Fruit fly (Drosophila melanogaster): Measurements from ENCODE around the gene Acsx4.

Gene Acsx4

DNA sequence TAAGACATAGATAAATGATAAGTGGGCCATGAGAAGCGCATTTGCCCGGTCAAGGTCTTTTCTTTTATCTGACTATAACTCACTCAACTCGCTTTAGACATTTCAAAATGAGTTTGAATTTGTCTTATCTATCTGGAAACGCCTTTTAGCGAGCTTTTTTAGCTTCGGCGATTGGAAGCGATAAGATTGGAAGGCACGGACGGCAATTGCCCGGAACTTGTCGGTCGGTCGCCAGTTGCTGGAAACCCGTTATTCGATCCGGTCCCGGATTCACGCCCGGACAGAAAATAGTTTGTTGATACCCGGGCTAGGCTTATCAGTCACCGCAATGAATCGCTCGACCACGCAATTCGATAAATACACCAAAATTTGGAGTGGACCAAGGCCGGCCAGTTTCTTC lies at the start of gene Acsx4:
Acsx4 (plus strand) TSS at position 233 of the 400 bp plus-strand sequence.
- TF ChIP-seq CG14655 (GFP tag; optimal IDR thresholded peaks at IDR 0.05), result no peak
- TF ChIP-seq Pif1A (GFP tag; optimal IDR thresholded peaks at IDR 0.05), result no peak
- TF ChIP-seq CG13204 (GFP tag; optimal IDR thresholded peaks at IDR 0.05), result no peak
- no peak for TF ChIP-seq CG12605 (GFP tag; IDR thresholded peaks at IDR 0.05)
- TF ChIP-seq CG32121 (GFP tag; IDR thresholded peaks at IDR 0.05), result no peak
- no peak for TF ChIP-seq CG9948 (tag; optimal IDR thresholded peaks at IDR 0.05)
- TF ChIP-seq rn (GFP tag; IDR thresholded peaks at IDR 0.05), result no peak
- no peak for TF ChIP-seq CG4496 (GFP tag; IDR thresholded peaks at IDR 0.05)
- no peak for TF ChIP-seq CG8159 (tag; optimal IDR thresholded peaks at IDR 0.05)
- TF ChIP-seq Pif1B (GFP tag; optimal IDR thresholded peaks at IDR 0.05), result no peak
- no peak for TF ChIP-seq Ets98B (GFP tag; IDR thresholded peaks at IDR 0.05)

DNA sequence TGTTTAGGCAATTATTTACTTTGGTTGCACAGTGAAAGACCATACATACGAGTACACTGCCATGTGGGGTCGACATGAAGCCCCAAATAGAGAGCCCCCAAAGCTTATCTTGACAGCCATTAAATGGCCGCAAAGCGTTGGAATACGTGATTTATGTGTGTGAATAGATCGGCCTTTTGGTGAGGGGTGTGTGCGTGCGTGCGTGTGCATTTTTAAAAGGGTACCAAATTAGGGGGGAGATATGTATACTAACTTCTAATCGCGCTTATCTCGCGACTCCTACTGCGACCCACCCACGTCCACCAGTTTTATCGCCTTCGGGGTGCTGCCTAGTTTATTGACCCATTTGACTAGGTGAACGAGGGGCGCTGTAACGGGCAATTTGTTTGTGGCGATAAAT lies 40.4 kb upstream of the Acsx4 start:
- TF ChIP-seq CG15710 (tag; optimal IDR thresholded peaks at IDR 0.05) (no peak), CG8159 (tag; optimal IDR thresholded peaks at IDR 0.05) (no peak), rn (GFP tag; IDR thresholded peaks at IDR 0.05) (no peak), CG10348 (GFP tag; IDR thresholded peaks at IDR 0.05) (no peak), CG14655 (GFP tag; optimal IDR thresholded peaks at IDR 0.05) (no peak), CG12605 (GFP tag; IDR thresholded peaks at IDR 0.05) (no peak), CG34367 (tag; optimal IDR thresholded peaks at IDR 0.05) (no peak), fd96Ca (GFP tag; IDR thresholded peaks at IDR 0.05) (no peak), CG32121 (GFP tag; IDR thresholded peaks at IDR 0.05) (no peak)

DNA sequence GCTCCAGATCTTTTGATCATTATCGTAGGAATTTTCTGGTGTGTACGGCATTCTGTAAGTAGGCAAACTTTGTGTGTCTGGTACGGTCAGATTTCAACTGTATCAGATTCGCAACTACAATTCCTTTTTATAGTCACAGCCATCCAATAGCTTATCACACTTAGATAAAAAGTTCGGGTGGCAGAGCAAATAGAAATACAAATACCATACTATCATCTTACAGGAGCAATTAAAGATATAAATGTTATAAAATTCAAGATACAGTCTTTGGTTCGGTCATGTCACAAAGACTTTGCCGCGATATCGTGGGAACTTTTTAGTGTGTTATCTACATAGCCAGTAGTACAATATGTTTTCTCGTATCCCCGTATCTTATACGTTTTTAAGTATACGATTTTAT lies 10.2 kb upstream of the Acsx4 start, which contains the start of gene Acsx1L:
Acsx1L (minus strand) TSS at position 101 of the 400 bp plus-strand sequence.
- no peak for TF ChIP-seq Ets98B (GFP tag; IDR thresholded peaks at IDR 0.05)
- TF ChIP-seq CG14655 (GFP tag; optimal IDR thresholded peaks at IDR 0.05), result no peak
- no peak for TF ChIP-seq Pif1A (GFP tag; optimal IDR thresholded peaks at IDR 0.05)
- TF ChIP-seq D1 (tag; optimal IDR thresholded peaks at IDR 0.05), result no peak
- TF ChIP-seq gl (tag; optimal IDR thresholded peaks at IDR 0.05), result no peak
- no peak for TF ChIP-seq CG4496 (GFP tag; IDR thresholded peaks at IDR 0.05)
- TF ChIP-seq CG10348 (GFP tag; IDR thresholded peaks at IDR 0.05), result no peak
- TF ChIP-seq rn (GFP tag; IDR thresholded peaks at IDR 0.05), result no peak
- TF ChIP-seq CG8301 (tag; optimal IDR thresholded peaks at IDR 0.05), result no peak
- no peak for TF ChIP-seq fd96Ca (GFP tag; IDR thresholded peaks at IDR 0.05)
- no peak for TF ChIP-seq EcR (GFP tag; optimal IDR thresholded peaks at IDR 0.05)
- TF ChIP-seq CG8159 (tag; optimal IDR thresholded peaks at IDR 0.05), result no peak

DNA sequence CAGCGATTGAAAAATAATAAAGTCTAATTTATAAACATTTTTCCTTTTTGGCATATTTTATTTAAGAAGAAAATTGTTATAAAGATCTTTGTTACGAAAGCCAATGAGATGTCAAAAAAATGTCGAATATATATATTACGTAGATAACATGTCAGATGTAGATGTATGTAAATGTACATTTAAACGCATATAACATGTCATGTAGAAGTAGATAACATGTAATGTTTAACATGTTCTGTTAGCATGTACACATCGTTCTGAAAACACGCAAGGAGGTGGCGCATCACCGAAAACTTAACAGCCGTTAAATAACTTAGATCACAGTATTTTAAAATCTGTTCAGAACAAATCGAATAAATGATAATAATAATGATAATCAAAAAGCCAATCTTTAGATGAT lies 9.2 kb upstream of the Acsx4 start:
- TF ChIP-seq fd96Ca (GFP tag; IDR thresholded peaks at IDR 0.05) (no peak), CG4496 (GFP tag; IDR thresholded peaks at IDR 0.05) (no peak), Pif1A (GFP tag; optimal IDR thresholded peaks at IDR 0.05) (no peak), CG12605 (GFP tag; IDR thresholded peaks at IDR 0.05) (no peak), rn (GFP tag; IDR thresholded peaks at IDR 0.05) (no peak)

DNA sequence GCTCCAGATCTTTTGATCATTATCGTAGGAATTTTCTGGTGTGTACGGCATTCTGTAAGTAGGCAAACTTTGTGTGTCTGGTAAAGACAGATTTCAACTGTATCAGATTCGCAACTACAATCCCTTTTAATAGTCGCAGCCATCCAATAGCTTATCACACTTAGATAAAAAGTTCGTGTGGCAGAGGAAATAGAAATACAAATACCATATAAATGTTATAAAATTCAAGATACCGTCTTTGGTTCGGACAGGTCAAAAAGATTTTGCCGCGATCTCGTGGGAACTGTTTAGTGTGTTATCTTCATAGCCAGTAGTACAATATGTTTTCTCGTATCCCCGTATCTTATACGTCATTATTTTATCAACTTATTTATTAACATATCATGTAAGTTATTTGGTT lies 6.1 kb upstream of the Acsx4 start, which contains the start of gene Acsx1R:
Acsx1R (minus strand) TSS at position 101 of the 400 bp plus-strand sequence.
- no peak for TF ChIP-seq CG13204 (GFP tag; optimal IDR thresholded peaks at IDR 0.05)
- no peak for TF ChIP-seq CG8159 (tag; optimal IDR thresholded peaks at IDR 0.05)
- no peak for TF ChIP-seq EcR (GFP tag; optimal IDR thresholded peaks at IDR 0.05)
- no peak for TF ChIP-seq CG9948 (tag; optimal IDR thresholded peaks at IDR 0.05)
- TF ChIP-seq CG32121 (GFP tag; IDR thresholded peaks at IDR 0.05), result no peak
- no peak for TF ChIP-seq CG34367 (tag; optimal IDR thresholded peaks at IDR 0.05)
- TF ChIP-seq D1 (tag; optimal IDR thresholded peaks at IDR 0.05), result no peak
- TF ChIP-seq CG14655 (GFP tag; optimal IDR thresholded peaks at IDR 0.05), result no peak
- TF ChIP-seq CG8301 (tag; optimal IDR thresholded peaks at IDR 0.05), result no peak
- no peak for TF ChIP-seq rn (GFP tag; IDR thresholded peaks at IDR 0.05)
- no peak for TF ChIP-seq gl (tag; optimal IDR thresholded peaks at IDR 0.05)
- TF ChIP-seq CG15710 (tag; optimal IDR thresholded peaks at IDR 0.05), result no peak
- TF ChIP-seq Snoo (tag; optimal IDR thresholded peaks at IDR 0.05), result no peak

DNA sequence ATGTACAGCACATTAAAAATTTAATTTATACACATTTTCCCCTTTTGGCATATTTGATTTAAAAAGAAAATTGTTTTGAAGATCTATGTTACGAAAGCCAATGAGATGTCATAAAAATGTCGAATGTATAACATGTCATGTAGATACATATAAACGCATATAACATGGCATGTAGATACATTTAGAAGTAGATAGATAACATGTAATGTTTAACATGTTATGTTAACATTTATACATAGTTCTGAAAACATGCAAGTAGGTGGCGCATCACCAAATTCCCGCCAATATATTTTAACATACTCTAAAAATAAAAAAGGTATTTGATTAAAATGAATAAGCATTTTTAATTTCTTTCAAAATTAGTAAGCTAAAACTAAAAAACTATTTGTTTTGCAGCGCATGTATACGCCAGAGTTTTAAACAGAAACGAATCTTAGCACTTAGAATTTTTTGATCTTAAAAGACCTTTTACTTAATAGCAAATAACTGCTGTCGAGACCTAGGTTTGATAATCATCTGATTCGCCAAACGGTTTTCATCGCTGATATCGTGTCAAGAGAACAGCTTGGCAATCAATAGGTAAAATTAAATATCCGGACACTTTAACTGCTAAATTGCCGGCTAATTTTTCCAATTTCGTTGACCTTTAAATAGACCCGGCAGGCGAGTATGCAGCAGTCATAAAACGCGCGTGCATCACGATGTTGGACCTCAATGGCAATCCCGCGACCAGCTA lies 5.1 kb upstream of the Acsx4 start, which contains the start of gene Acsx2:
Acsx2 (plus strand) TSS at position 686 of the 736 bp plus-strand sequence.
- no peak for TF ChIP-seq fd96Ca (GFP tag; IDR thresholded peaks at IDR 0.05)
- TF ChIP-seq Pif1B (GFP tag; optimal IDR thresholded peaks at IDR 0.05), result no peak
- no peak for TF ChIP-seq CG8301 (tag; optimal IDR thresholded peaks at IDR 0.05)
- TF ChIP-seq gl (tag; optimal IDR thresholded peaks at IDR 0.05), result no peak
- no peak for TF ChIP-seq CG10348 (GFP tag; IDR thresholded peaks at IDR 0.05)
- no peak for TF ChIP-seq CG15710 (tag; optimal IDR thresholded peaks at IDR 0.05)
- TF ChIP-seq CG4496 (GFP tag; IDR thresholded peaks at IDR 0.05), result no peak
- no peak for TF ChIP-seq CG9948 (tag; optimal IDR thresholded peaks at IDR 0.05)
- TF ChIP-seq rn (GFP tag; IDR thresholded peaks at IDR 0.05), result no peak
- TF ChIP-seq CG34367 (tag; optimal IDR thresholded peaks at IDR 0.05), result no peak

DNA sequence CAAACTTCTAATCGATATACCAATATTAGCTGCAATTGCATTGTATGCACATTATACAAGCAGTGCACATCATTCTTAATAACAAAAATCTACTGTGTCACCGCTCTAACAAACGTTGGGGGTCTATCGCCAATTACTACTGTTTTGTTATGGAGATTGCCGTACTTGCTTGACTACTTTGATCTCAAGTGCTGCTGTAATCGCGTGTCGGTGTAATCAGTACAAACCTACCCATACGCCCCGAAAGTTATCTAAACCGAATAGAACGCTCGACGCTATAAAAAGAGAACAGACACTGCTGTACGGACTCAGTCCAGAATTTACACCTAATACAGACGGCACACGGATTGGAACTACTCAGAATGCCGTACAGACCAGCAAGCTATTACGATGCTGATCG lies 2.4 kb upstream of the Acsx4 start, which contains the start of gene Acsx3:
Acsx3 (plus strand) TSS at position 301 of the 400 bp plus-strand sequence.
- TF ChIP-seq rn (GFP tag; IDR thresholded peaks at IDR 0.05) (no peak), CG32121 (GFP tag; IDR thresholded peaks at IDR 0.05) (no peak), Ets98B (GFP tag; IDR thresholded peaks at IDR 0.05) (no peak), CG8301 (tag; optimal IDR thresholded peaks at IDR 0.05) (no peak), CG4496 (GFP tag; IDR thresholded peaks at IDR 0.05) (no peak), gl (tag; optimal IDR thresholded peaks at IDR 0.05) (no peak)
